Worm (Caenorhabditis elegans) whole organism, L1 larva: Measurements from ENCODE around the gene clec-47.
"Not testable (repeated sequence)": the region's sequence is repeated elsewhere in the genome, so short reads cannot be mapped to it uniquely, and the experiment has no call there.

Experiments used
- ceh-82 ChIP-seq, 3 experiments: fragments of 150-350 bp in 1 of 3; sonication (generic microtip) in 2 of 3; optimal IDR thresholded peaks; 2 replicates each; lab custom pipeline; 2014 to 2017; ENCODE audit warnings: missing biosample characterization in 3 of 3, missing genetic modification characterization in 3 of 3
- dsc-1 ChIP-seq: sonication (generic microtip); optimal IDR thresholded peaks from 2 replicates; lab custom pipeline; 2016; ENCODE audit warnings: mild to moderate bottlenecking, missing genetic modification characterization, missing compliant biosample characterization
- egl-27 ChIP-seq, 2 experiments: fragments of 150-350 bp in 1 of 2; sonication (generic microtip); optimal IDR thresholded peaks; 3 replicates each; lab custom pipeline; 2017 to 2018; ENCODE audit warnings: missing biosample characterization in 2 of 2, missing genetic modification characterization in 2 of 2, missing genetic modification reagents in 2 of 2
- fkh-10 ChIP-seq: sonication (generic microtip); optimal IDR thresholded peaks from 2 replicates; lab custom pipeline; 2017; ENCODE audit warnings: missing biosample characterization, missing genetic modification reagents, missing genetic modification characterization
- jun-1 ChIP-seq: fragments of 150-350 bp; optimal IDR thresholded peaks from 2 replicates; lab custom pipeline; 2014; ENCODE audit warnings: missing biosample characterization, missing genetic modification reagents, missing genetic modification characterization
- nhr-237 ChIP-seq: fragments of 150-350 bp; optimal IDR thresholded peaks from 2 replicates; lab custom pipeline; 2014; ENCODE audit warnings: missing biosample characterization, missing genetic modification characterization
- nhr-77 ChIP-seq: fragments of 150-350 bp; optimal IDR thresholded peaks from 2 replicates; lab custom pipeline; 2014; ENCODE audit warnings: missing biosample characterization, missing genetic modification characterization
- pax-3 ChIP-seq: fragments of 200-800 bp; sonication (Bioruptor generic); optimal IDR thresholded peaks from 2 replicates; lab custom pipeline; 2018; ENCODE audit warnings: mild to moderate bottlenecking, missing genetic modification characterization, moderate library complexity, missing compliant biosample characterization
- snpc-4 ChIP-seq: fragments of 150-350 bp; optimal IDR thresholded peaks from 2 replicates; lab custom pipeline; 2014; ENCODE audit warnings: missing biosample characterization, missing genetic modification characterization
- unc-62 ChIP-seq: fragments of 150-350 bp; optimal IDR thresholded peaks from 2 replicates; lab custom pipeline; 2014; ENCODE audit warnings: missing biosample characterization, missing genetic modification reagents, missing genetic modification characterization
- zag-1 ChIP-seq: fragments of 150-350 bp; optimal IDR thresholded peaks from 2 replicates; lab custom pipeline; 2014; ENCODE audit warnings: missing biosample characterization, missing genetic modification characterization
- ztf-4 ChIP-seq: fragments of 150-350 bp; optimal IDR thresholded peaks from 2 replicates; lab custom pipeline; 2014; ENCODE audit warnings: missing biosample characterization, missing genetic modification characterization

- TF ChIP-seq zag-1; egl-27 (tag; optimal IDR thresholded peaks at IDR 0.05; lab: Kevin White, UChicago); dsc-1; pax-3 (tag; lab: Kevin White, UChicago); ztf-4 (tag; lab: Kevin White, UChicago); unc-62 (GFP tag; lab: Kevin White, UChicago); nhr-237 (tag; lab: Kevin White, UChicago); nhr-77 (tag; lab: Kevin White, UChicago); ceh-82 (tag; optimal IDR thresholded peaks at IDR 0.05; lab: Kevin White, UChicago); fkh-10; snpc-4 (tag; lab: Kevin White, UChicago); jun-1 (tag; lab: Kevin White, UChicago): not testable (repeated sequence)
Observed at ce11 chrV:15168018-15168417, 7.5 kb upstream of the clec-47 start.
